Worm (Caenorhabditis elegans): ENCODE results near the gene sptf-2.

sptf-2 gene

ce11 chrII:8642376-8642775 is 17.1 kb downstream of the sptf-2 start:
- TF ChIP-seq athp-1 (tag; optimal IDR thresholded peaks at IDR 0.05), result no peak
- no peak for TF ChIP-seq rcor-1 (GFP tag; IDR thresholded peaks at IDR 0.05)

ce11 chrII:8643627-8644356 is 18.5 kb downstream of the sptf-2 start:
- no peak for TF ChIP-seq cebp-1 (GFP tag; IDR thresholded peaks at IDR 0.05)
- TF ChIP-seq cebp-1 (tag; optimal IDR thresholded peaks at IDR 0.05), result no peak
- no peak for TF ChIP-seq nfyb-1 (GFP tag; IDR thresholded peaks at IDR 0.05)
- TF ChIP-seq snpc-3.4 (tag; optimal IDR thresholded peaks at IDR 0.05), result no peak
- TF ChIP-seq ets-4 (GFP tag; optimal IDR thresholded peaks at IDR 0.05), result no peak
- no peak for TF ChIP-seq F57A8.1 (GFP tag; optimal IDR thresholded peaks at IDR 0.05)
- TF ChIP-seq C17E4.6 (GFP tag; IDR thresholded peaks at IDR 0.05), result no peak
- TF ChIP-seq ceh-40 (GFP tag; IDR thresholded peaks at IDR 0.05), result no peak
- TF ChIP-seq Y53G8AR.9 (GFP tag; conservative IDR thresholded peaks at IDR 0.05), result no peak
- no peak for TF ChIP-seq snpc-1.1 (tag; optimal IDR thresholded peaks at IDR 0.05; ENCODE audit: insufficient read depth)
- no peak for TF ChIP-seq lir-1 (GFP tag; conservative IDR thresholded peaks at IDR 0.05)
- no peak for TF ChIP-seq sea-2 (GFP tag; IDR thresholded peaks at IDR 0.05)
- TF ChIP-seq F10E7.11 (tag; optimal IDR thresholded peaks at IDR 0.05), result no peak
- no peak for TF ChIP-seq rpc-1 (optimal IDR thresholded peaks at IDR 0.05)
- no peak for TF ChIP-seq rpc-1 (tag; optimal IDR thresholded peaks at IDR 0.05)
- TF ChIP-seq dpl-1 (GFP tag; optimal IDR thresholded peaks at IDR 0.05), result no peak
- no peak for TF ChIP-seq ztf-26 (tag; optimal IDR thresholded peaks at IDR 0.05)
- TF ChIP-seq Y67H2A.10 (GFP tag; conservative IDR thresholded peaks at IDR 0.05), result no peak
- TF ChIP-seq F39B2.1 (GFP tag; IDR thresholded peaks at IDR 0.05), result no peak
- no peak for TF ChIP-seq nfya-1 (tag; optimal IDR thresholded peaks at IDR 0.05; ENCODE audit: borderline replicate concordance, insufficient read depth)
- TF ChIP-seq dox-1 (GFP tag; IDR thresholded peaks at IDR 0.05), result no peak
- TF ChIP-seq ekl-4 (GFP tag; IDR thresholded peaks at IDR 0.05), result no peak

- TF ChIP-seq T26A5.8 (tag; optimal IDR thresholded peaks at IDR 0.05) (no peak), ekl-4 (GFP tag; IDR thresholded peaks at IDR 0.05) (no peak), nhr-90 (tag; optimal IDR thresholded peaks at IDR 0.05) (no peak), aptf-2 (GFP tag; conservative IDR thresholded peaks at IDR 0.05) (no peak), ztf-6 (GFP tag; IDR thresholded peaks at IDR 0.05) (no peak), egl-18 (GFP tag; IDR thresholded peaks at IDR 0.05) (no peak), gei-17 (GFP tag; optimal IDR thresholded peaks at IDR 0.05) (no peak), bed-2 (GFP tag; IDR thresholded peaks at IDR 0.05) (no peak), K12H6.12 (tag; optimal IDR thresholded peaks at IDR 0.05) (no peak), madf-8 (GFP tag; conservative IDR thresholded peaks at IDR 0.05) (no peak), C06A6.2 (GFP tag; conservative IDR thresholded peaks at IDR 0.05) (no peak), B0019.2 (GFP tag; conservative IDR thresholded peaks at IDR 0.05) (no peak), F57A8.1 (GFP tag; optimal IDR thresholded peaks at IDR 0.05) (no peak), ztf-26 (tag; optimal IDR thresholded peaks at IDR 0.05) (no peak), rcor-1 (GFP tag; IDR thresholded peaks at IDR 0.05) (no peak), Y79H2A.3 (GFP tag; conservative IDR thresholded peaks at IDR 0.05) (no peak), F22D6.2 (tag; optimal IDR thresholded peaks at IDR 0.05) (no peak), let-526 (GFP tag; IDR thresholded peaks at IDR 0.05) (no peak)
Observed at ce11 chrII:8646437-8646836, 21.2 kb downstream of the sptf-2 start.

Data from whole organism, young adult.